Worm (Caenorhabditis elegans) whole organism, mixed stage, embryonic: ENCODE measurements around the gene fip-1.

Source experiments
- blmp-1 ChIP-seq: fragments of 150-350 bp; optimal IDR thresholded peaks from 2 replicates; lab custom pipeline; 2014; ENCODE audit warnings: missing biosample characterization, missing genetic modification characterization
- ceh-43 ChIP-seq: fragments of 200-800 bp; sonication (Bioruptor generic); optimal IDR thresholded peaks from 2 replicates; lab custom pipeline; 2018; ENCODE audit warnings: mild to moderate bottlenecking, missing genetic modification characterization, moderate library complexity, missing compliant biosample characterization
- ces-1 ChIP-seq: fragments of 150-350 bp; optimal IDR thresholded peaks from 2 replicates; lab custom pipeline; 2014; ENCODE audit warnings: missing biosample characterization, missing genetic modification reagents, missing genetic modification characterization
- elt-1 ChIP-seq: sonication (generic microtip); optimal IDR thresholded peaks from 2 replicates; lab custom pipeline; 2017; ENCODE audit warnings: missing genetic modification characterization, mild to moderate bottlenecking, missing compliant biosample characterization, antibody characterized with exemption, moderate library complexity, borderline replicate concordance; ENCODE audit not compliant: insufficient read depth
- lin-13 ChIP-seq: fragments of 150-350 bp; optimal IDR thresholded peaks from 2 replicates; lab custom pipeline; 2014; ENCODE audit warnings: missing biosample characterization, missing genetic modification characterization
- mep-1 ChIP-seq: fragments of 150-350 bp; optimal IDR thresholded peaks from 2 replicates; lab custom pipeline; 2017; ENCODE audit warnings: missing biosample characterization, missing genetic modification reagents, missing genetic modification characterization, inconsistent platforms
- nhr-28 ChIP-seq: fragments of 150-350 bp; optimal IDR thresholded peaks from 2 replicates; lab custom pipeline; 2014; ENCODE audit warnings: missing biosample characterization, missing genetic modification characterization
- snpc-4 ChIP-seq: fragments of 150-350 bp; optimal IDR thresholded peaks from 2 replicates; lab custom pipeline; 2014; ENCODE audit warnings: missing biosample characterization, missing genetic modification characterization
- tbx-8 ChIP-seq: fragments of 200-800 bp; sonication (Bioruptor generic); optimal IDR thresholded peaks from 2 replicates; lab custom pipeline; 2018; ENCODE audit warnings: mild to moderate bottlenecking, missing genetic modification characterization, moderate library complexity, missing compliant biosample characterization
- unc-120 ChIP-seq: sonication (generic microtip); optimal IDR thresholded peaks from 2 replicates; lab custom pipeline; 2017; ENCODE audit warnings: missing genetic modification characterization, missing compliant biosample characterization; ENCODE audit not compliant: poor library complexity, severe bottlenecking

- TF ChIP-seq blmp-1 (tag; lab: Kevin White, UChicago) (no peak), elt-1 (tag; lab: Kevin White, UChicago) (no peak), snpc-4 (no peak), lin-13 (tag; lab: Kevin White, UChicago) (no peak), unc-120 (tag; lab: Kevin White, UChicago) (no peak), ces-1 (GFP tag; lab: Kevin White, UChicago) (no peak), ceh-43 (GFP tag; lab: Kevin White, UChicago) (no peak), nhr-28 (tag; lab: Kevin White, UChicago) (no peak), tbx-8 (GFP tag; lab: Kevin White, UChicago) (no peak), mep-1 (no peak)
These were observed 14.4 kb downstream of the fip-1 start, which contains the start of gene F22B7.9 for ce11 chrIII:8653875-8654386.
